Worm (Caenorhabditis elegans) whole organism, young adult: ENCODE measurements around the gene exc-5.

Source experiments
- B0019.2 ChIP-seq: fragments of 200-800 bp; sonication (Bioruptor generic); conservative IDR thresholded peaks from 2 replicates; pipeline ENCODE4 v1.3.6; 2022; ENCODE audit warnings: missing genetic modification reagents, missing genetic modification characterization, missing compliant biosample characterization
- B0035.1 ChIP-seq: sonication (generic microtip); optimal IDR thresholded peaks from 2 replicates; lab custom pipeline; 2016; ENCODE audit warnings: missing genetic modification characterization, mild to moderate bottlenecking, missing compliant biosample characterization, missing genotype, missing genetic modification reagents
- B0261.1 ChIP-seq: sonication (generic microtip); optimal IDR thresholded peaks from 2 replicates; lab custom pipeline; 2016; ENCODE audit warnings: mild to moderate bottlenecking, missing genetic modification characterization, moderate library complexity, missing compliant biosample characterization
- C17E4.6 ChIP-seq: fragments of 200-800 bp; sonication (Bioruptor generic); IDR thresholded peaks from 2 replicates; pipeline ENCODE4 v1.3.6; 2022; ENCODE audit warnings: missing genetic modification reagents, missing genetic modification characterization, missing compliant biosample characterization
- F10E7.11 ChIP-seq: sonication (generic microtip); optimal IDR thresholded peaks from 2 replicates; lab custom pipeline; 2017; ENCODE audit warnings: mild to moderate bottlenecking, missing genetic modification characterization, moderate library complexity, missing compliant biosample characterization
- F33H1.4 ChIP-seq: fragments of 200-800 bp; sonication (Bioruptor generic); IDR thresholded peaks from 2 replicates; pipeline ENCODE4 v1.3.6; 2022; ENCODE audit warnings: missing genetic modification reagents, missing genetic modification characterization, missing compliant biosample characterization
- F37B4.10 ChIP-seq: fragments of 200-800 bp; sonication (Bioruptor generic); IDR thresholded peaks from 2 replicates; pipeline ENCODE4 v1.3.6; 2022; ENCODE audit warnings: missing genetic modification characterization, missing compliant biosample characterization
- F55B11.4 ChIP-seq: sonication (generic microtip); optimal IDR thresholded peaks from 2 replicates; lab custom pipeline; 2016; ENCODE audit warnings: missing compliant biosample characterization, missing genetic modification characterization, borderline replicate concordance; ENCODE audit not compliant: insufficient read depth
- F57A8.1 ChIP-seq: fragments of 200-800 bp; sonication (Bioruptor generic); optimal IDR thresholded peaks from 2 replicates; lab custom pipeline; 2018; ENCODE audit warnings: mild to moderate bottlenecking, missing genetic modification characterization, moderate library complexity, missing compliant biosample characterization
- F57C9.4 ChIP-seq: sonication (generic microtip); optimal IDR thresholded peaks from 2 replicates; lab custom pipeline; 2017; ENCODE audit warnings: mild to moderate bottlenecking, missing genetic modification characterization, missing compliant biosample characterization
- T07F8.4 ChIP-seq: sonication (generic microtip); optimal IDR thresholded peaks from 2 replicates; lab custom pipeline; 2016; ENCODE audit warnings: mild to moderate bottlenecking, missing genetic modification characterization, moderate library complexity, missing compliant biosample characterization
- T26A5.8 ChIP-seq: sonication (generic microtip); optimal IDR thresholded peaks from 2 replicates; lab custom pipeline; 2016; ENCODE audit warnings: missing genetic modification characterization, missing compliant biosample characterization
- Y53F4B.3 ChIP-seq: fragments of 200-800 bp; sonication (Bioruptor generic); IDR thresholded peaks from 2 replicates; pipeline ENCODE4 v1.3.6; 2022; ENCODE audit warnings: missing genetic modification reagents, missing genetic modification characterization, missing compliant biosample characterization
- Y67H2A.10 ChIP-seq: fragments of 200-800 bp; sonication (Bioruptor generic); conservative IDR thresholded peaks from 2 replicates; pipeline ENCODE4 v1.3.6; 2022; ENCODE audit warnings: missing genetic modification reagents, missing genetic modification characterization, missing compliant biosample characterization
- akir-1 ChIP-seq: fragments of 200-800 bp; sonication (Bioruptor generic); optimal IDR thresholded peaks from 2 replicates; lab custom pipeline; 2018; ENCODE audit warnings: mild to moderate bottlenecking, missing genetic modification characterization, moderate library complexity, missing compliant biosample characterization
- atf-7 ChIP-seq: sonication (generic microtip); optimal IDR thresholded peaks from 2 replicates; lab custom pipeline; 2017; ENCODE audit warnings: mild to moderate bottlenecking, missing genetic modification characterization, missing compliant biosample characterization
- attf-3 ChIP-seq: fragments of 200-800 bp; sonication (Bioruptor generic); conservative IDR thresholded peaks from 2 replicates; pipeline ENCODE4 v1.3.6; 2022; ENCODE audit warnings: missing genetic modification reagents, missing genetic modification characterization, missing compliant biosample characterization
- attf-6 ChIP-seq: fragments of 200-800 bp; sonication (Bioruptor generic); IDR thresholded peaks from 2 replicates; pipeline ENCODE4 v1.3.6; 2022; ENCODE audit warnings: missing genetic modification reagents, missing genetic modification characterization, missing compliant biosample characterization
- ceh-100 ChIP-seq: fragments of 200-800 bp; sonication (Bioruptor generic); IDR thresholded peaks from 2 replicates; pipeline ENCODE4 v1.3.6; 2022; ENCODE audit warnings: missing genetic modification reagents, missing genetic modification characterization, missing compliant biosample characterization
- dox-1 ChIP-seq: fragments of 200-800 bp; sonication (Bioruptor generic); IDR thresholded peaks from 2 replicates; pipeline ENCODE4 v1.3.6; 2022; ENCODE audit warnings: missing genetic modification reagents, missing genetic modification characterization, missing compliant biosample characterization
- egl-18 ChIP-seq: fragments of 200-800 bp; sonication (Bioruptor generic); IDR thresholded peaks from 2 replicates; pipeline ENCODE4 v1.3.6; 2022; ENCODE audit warnings: missing genetic modification reagents, missing genetic modification characterization, missing compliant biosample characterization
- egl-44 ChIP-seq: fragments of 200-800 bp; sonication (Bioruptor generic); IDR thresholded peaks from 2 replicates; pipeline ENCODE4 v1.3.6; 2022; ENCODE audit warnings: missing genetic modification reagents, missing genetic modification characterization, missing compliant biosample characterization
- egrh-3 ChIP-seq: fragments of 200-800 bp; sonication (Bioruptor generic); IDR thresholded peaks from 2 replicates; pipeline ENCODE4 v1.3.6; 2022; ENCODE audit warnings: missing genetic modification reagents, missing genetic modification characterization, missing compliant biosample characterization
- ekl-4 ChIP-seq: fragments of 200-800 bp; sonication (Bioruptor generic); IDR thresholded peaks from 2 replicates; pipeline ENCODE4 v1.3.6; 2022; ENCODE audit warnings: missing genetic modification reagents, missing genetic modification characterization, missing compliant biosample characterization
- hlh-12 ChIP-seq: sonication (generic microtip); optimal IDR thresholded peaks from 2 replicates; lab custom pipeline; 2016; ENCODE audit warnings: missing genetic modification characterization, missing compliant biosample characterization
- hlh-26 ChIP-seq: fragments of 200-800 bp; sonication (Bioruptor generic); conservative IDR thresholded peaks from 2 replicates; pipeline ENCODE4 v1.3.6; 2022; ENCODE audit warnings: missing genetic modification reagents, missing genetic modification characterization, missing compliant biosample characterization
- hmg-20 ChIP-seq: fragments of 200-800 bp; sonication (Bioruptor generic); IDR thresholded peaks from 2 replicates; pipeline ENCODE4 v1.3.6; 2022; ENCODE audit warnings: missing genetic modification reagents, missing genetic modification characterization, missing compliant biosample characterization
- lin-40 ChIP-seq: sonication (generic microtip); optimal IDR thresholded peaks from 2 replicates; lab custom pipeline; 2016; ENCODE audit warnings: missing genetic modification characterization, mild to moderate bottlenecking, missing compliant biosample characterization, missing genotype, missing genetic modification reagents
- lin-54 ChIP-seq: fragments of 200-800 bp; sonication (Bioruptor generic); optimal IDR thresholded peaks from 2 replicates; lab custom pipeline; 2018; ENCODE audit warnings: mild to moderate bottlenecking, missing genetic modification characterization, missing compliant biosample characterization
- lsy-27 ChIP-seq: sonication (generic microtip); optimal IDR thresholded peaks from 2 replicates; lab custom pipeline; 2017; ENCODE audit warnings: missing genetic modification characterization, mild to moderate bottlenecking, missing compliant biosample characterization, antibody characterized with exemption, missing genotype, borderline replicate concordance; ENCODE audit not compliant: insufficient read depth
- madf-10 ChIP-seq: sonication (generic microtip); optimal IDR thresholded peaks from 2 replicates; lab custom pipeline; 2016; ENCODE audit warnings: mild to moderate bottlenecking, missing genetic modification characterization, missing compliant biosample characterization
- madf-8 ChIP-seq: fragments of 200-800 bp; sonication (Bioruptor generic); conservative IDR thresholded peaks from 2 replicates; pipeline ENCODE4 v1.3.6; 2022; ENCODE audit warnings: missing genetic modification reagents, missing genetic modification characterization, missing compliant biosample characterization
- mel-28 ChIP-seq: sonication (generic microtip); optimal IDR thresholded peaks from 2 replicates; lab custom pipeline; 2016; ENCODE audit warnings: borderline replicate concordance, mild to moderate bottlenecking, missing genetic modification characterization, missing compliant biosample characterization
- mes-4 ChIP-seq: sonication (generic microtip); optimal IDR thresholded peaks from 2 replicates; lab custom pipeline; 2016; ENCODE audit warnings: missing genotype, missing genetic modification characterization, missing compliant biosample characterization
- mxl-1 ChIP-seq: sonication (generic microtip); optimal IDR thresholded peaks from 2 replicates; lab custom pipeline; 2016; ENCODE audit warnings: missing genetic modification characterization, missing compliant biosample characterization
- nfya-1 ChIP-seq: sonication (generic microtip); optimal IDR thresholded peaks from 2 replicates; lab custom pipeline; 2017; ENCODE audit warnings: antibody characterized with exemption, missing compliant biosample characterization, missing genetic modification characterization, borderline replicate concordance; ENCODE audit not compliant: insufficient read depth
- nfya-2 ChIP-seq: fragments of 200-800 bp; sonication (Bioruptor generic); IDR thresholded peaks from 2 replicates; pipeline ENCODE4 v1.3.6; 2022; ENCODE audit warnings: missing genetic modification reagents, missing genetic modification characterization, missing compliant biosample characterization
- nhr-120 ChIP-seq: fragments of 200-800 bp; sonication (Bioruptor generic); IDR thresholded peaks from 2 replicates; pipeline ENCODE4 v1.3.6; 2022; ENCODE audit warnings: missing genetic modification characterization, missing compliant biosample characterization
- nhr-80 ChIP-seq: sonication (generic microtip); optimal IDR thresholded peaks from 2 replicates; lab custom pipeline; 2016; ENCODE audit warnings: missing genetic modification characterization, missing compliant biosample characterization
- pha-4 ChIP-seq: fragments of 150-350 bp; sonication (generic microtip); optimal IDR thresholded peaks from 2 replicates; lab custom pipeline; 2014; ENCODE audit warnings: missing biosample characterization, missing genetic modification reagents, missing genetic modification characterization
- snpc-1.1 ChIP-seq: sonication (generic microtip); optimal IDR thresholded peaks from 2 replicates; lab custom pipeline; 2017; ENCODE audit warnings: missing genetic modification characterization, mild to moderate bottlenecking, missing compliant biosample characterization, antibody characterized with exemption, moderate library complexity, missing genotype, missing genetic modification reagents; ENCODE audit not compliant: insufficient read depth
- snpc-4 ChIP-seq, 5 experiments: fragments of 150-350 bp in 1 of 5; sonication (generic microtip) in 4 of 5; optimal IDR thresholded peaks; 2 replicates each; lab custom pipeline; 2014 to 2018; ENCODE audit warnings: missing genetic modification characterization in 5 of 5, missing biosample characterization in 3 of 5, antibody characterized with exemption in 2 of 5, mild to moderate bottlenecking in 2 of 5, missing compliant biosample characterization in 2 of 5, missing genotype in 2 of 5, moderate library complexity in 2 of 5, missing genetic modification reagents in 1 of 5
- somi-1 ChIP-seq: fragments of 200-800 bp; sonication (Bioruptor generic); optimal IDR thresholded peaks from 2 replicates; lab custom pipeline; 2018; ENCODE audit warnings: mild to moderate bottlenecking, missing genetic modification characterization, missing compliant biosample characterization
- sptf-2 ChIP-seq: fragments of 200-800 bp; sonication (Bioruptor generic); optimal IDR thresholded peaks from 2 replicates; lab custom pipeline; 2018; ENCODE audit warnings: mild to moderate bottlenecking, missing genetic modification characterization, missing compliant biosample characterization
- xnd-1 ChIP-seq: sonication (generic microtip); optimal IDR thresholded peaks from 2 replicates; lab custom pipeline; 2016; ENCODE audit warnings: missing genotype, missing genetic modification reagents, missing genetic modification characterization, missing compliant biosample characterization
- ztf-18 ChIP-seq: sonication (generic microtip); optimal IDR thresholded peaks from 2 replicates; lab custom pipeline; 2016; ENCODE audit warnings: missing genotype, mild to moderate bottlenecking, missing genetic modification characterization, missing compliant biosample characterization
- ztf-22 ChIP-seq: fragments of 200-800 bp; sonication (Bioruptor generic); optimal IDR thresholded peaks from 2 replicates; lab custom pipeline; 2018; ENCODE audit warnings: mild to moderate bottlenecking, missing genetic modification characterization, moderate library complexity, missing compliant biosample characterization
- ztf-25 ChIP-seq: fragments of 200-800 bp; sonication (Bioruptor generic); IDR thresholded peaks from 2 replicates; pipeline ENCODE4 v1.3.6; 2022; ENCODE audit warnings: missing genetic modification reagents, missing genetic modification characterization, missing compliant biosample characterization
- ztf-6 ChIP-seq: fragments of 200-800 bp; sonication (Bioruptor generic); IDR thresholded peaks from 2 replicates; pipeline ENCODE4 v1.3.6; 2022; ENCODE audit warnings: missing genetic modification reagents, missing genetic modification characterization, missing compliant biosample characterization

exc-5 gene

ce11 chrIV:8752492-8752891, 61.0 kb downstream of the exc-5 start (continued):
- TF ChIP-seq B0019.2 (GFP tag; lab: Robert Waterston, UW) = no peak
- no peak for TF ChIP-seq attf-3
- no peak for TF ChIP-seq nfya-1 (tag; lab: Kevin White, UChicago)
- TF ChIP-seq F57A8.1 (GFP tag; lab: Kevin White, UChicago) = no peak
- TF ChIP-seq F10E7.11 (tag; lab: Kevin White, UChicago) = no peak
- no peak for TF ChIP-seq ceh-100 (GFP tag; lab: Robert Waterston, UW)
- no peak for TF ChIP-seq hlh-26 (GFP tag; lab: Robert Waterston, UW)
- peak; percentile 57 for TF ChIP-seq ekl-4 (GFP tag; lab: Robert Waterston, UW)
- TF ChIP-seq T26A5.8 (tag; lab: Kevin White, UChicago) = no peak
- no peak for TF ChIP-seq attf-6 (GFP tag; lab: Robert Waterston, UW)
- TF ChIP-seq madf-8 (GFP tag; lab: Robert Waterston, UW) = no peak
- no peak for TF ChIP-seq lsy-27 (tag; lab: Kevin White, UChicago)
- no peak for TF ChIP-seq lin-40
- no peak for TF ChIP-seq nfya-2 (GFP tag; lab: Robert Waterston, UW)
- no peak for TF ChIP-seq pha-4 (tag; lab: Kevin White, UChicago)
- no peak for TF ChIP-seq dox-1 (GFP tag; lab: Robert Waterston, UW)
- no peak for TF ChIP-seq egrh-3 (GFP tag; lab: Robert Waterston, UW)
- no peak for TF ChIP-seq somi-1 (GFP tag; lab: Kevin White, UChicago)
- no peak for TF ChIP-seq F57C9.4 (tag; lab: Kevin White, UChicago)
- TF ChIP-seq ztf-18 = peak; percentile 11
- no peak for TF ChIP-seq mxl-1
- TF ChIP-seq xnd-1 (tag; lab: Kevin White, UChicago) = peak; percentile 1
- no peak for TF ChIP-seq egl-18 (GFP tag; lab: Robert Waterston, UW)
- no peak for TF ChIP-seq T07F8.4 (tag; lab: Kevin White, UChicago)
- no peak for TF ChIP-seq sptf-2 (GFP tag; lab: Kevin White, UChicago)
- TF ChIP-seq B0035.1 (tag; lab: Kevin White, UChicago) = no peak
- TF ChIP-seq ztf-6 = no peak
- TF ChIP-seq lin-54 = peak; percentile 44
- TF ChIP-seq snpc-4 (GFP tag; optimal IDR thresholded peaks at IDR 0.05; lab: Kevin White, UChicago) = no peak
- peak in 1 of 4 experiments; percentile 0 for TF ChIP-seq snpc-4 (tag; optimal IDR thresholded peaks at IDR 0.05; lab: Kevin White, UChicago)
- TF ChIP-seq mes-4 (tag; lab: Kevin White, UChicago) = no peak
- no peak for TF ChIP-seq Y67H2A.10 (GFP tag; lab: Robert Waterston, UW)
- no peak for TF ChIP-seq F37B4.10
- TF ChIP-seq snpc-1.1 = no peak
- TF ChIP-seq hmg-20 (GFP tag; lab: Robert Waterston, UW) = no peak
- TF ChIP-seq madf-10 = no peak
- TF ChIP-seq hlh-12 (tag; lab: Kevin White, UChicago) = no peak
- TF ChIP-seq nhr-80 (tag; lab: Kevin White, UChicago) = no peak
- no peak for TF ChIP-seq mel-28 (tag; lab: Kevin White, UChicago)
- no peak for TF ChIP-seq akir-1 (GFP tag; lab: Kevin White, UChicago)
- no peak for TF ChIP-seq C17E4.6 (GFP tag; lab: Robert Waterston, UW)
- no peak for TF ChIP-seq egl-44 (GFP tag; lab: Robert Waterston, UW)
- TF ChIP-seq Y53F4B.3 (GFP tag; lab: Robert Waterston, UW) = no peak
- no peak for TF ChIP-seq F33H1.4 (GFP tag; lab: Robert Waterston, UW)
- TF ChIP-seq ztf-22 = no peak
- TF ChIP-seq atf-7 (tag; lab: Kevin White, UChicago) = no peak
- no peak for TF ChIP-seq F55B11.4 (tag; lab: Kevin White, UChicago)
- TF ChIP-seq B0261.1 (tag; lab: Kevin White, UChicago) = no peak
- no peak for TF ChIP-seq nhr-120 (GFP tag; lab: Robert Waterston, UW)
- no peak for TF ChIP-seq ztf-25
